Fruit fly (Drosophila melanogaster): Measurements from ENCODE around the gene Nepl5.

DNA sequence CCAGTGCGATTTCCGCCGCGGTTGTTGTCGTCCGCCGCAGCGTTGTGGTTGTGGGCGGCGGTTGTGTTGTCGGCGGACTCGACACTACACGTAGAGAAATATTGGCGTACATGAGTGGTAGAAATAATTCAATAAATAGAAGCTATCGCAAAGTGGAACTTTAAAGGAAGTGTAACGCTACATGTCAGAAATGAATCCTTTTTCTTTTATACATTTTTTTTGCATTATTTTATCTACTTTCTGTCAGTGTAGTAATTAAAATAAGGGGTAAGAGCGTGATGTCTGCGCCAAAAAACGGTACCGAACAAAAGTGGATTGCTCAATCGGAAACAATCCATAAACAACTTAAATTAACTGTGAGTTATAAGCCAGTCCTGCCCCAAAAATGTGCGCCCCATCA lies 1.9 kb upstream of the Nepl5 start:
- TF ChIP-seq Abd-B (GFP tag; optimal IDR thresholded peaks at IDR 0.05), result no peak
- TF ChIP-seq CG10462 (GFP tag; optimal IDR thresholded peaks at IDR 0.05), result no peak
- no peak for TF ChIP-seq Dll (GFP tag; IDR thresholded peaks at IDR 0.05; ENCODE audit: partially characterized antibody)

Data from whole organism, embryonic.